Worm (Caenorhabditis elegans): ENCODE measurements around the gene stg-2.

The stg-2 gene

ce11 chrX:8605005-8605404 is 38.7 kb downstream of the stg-2 start, which contains the start of the genes H35N09.2 and H35N09.1 (continued):
- TF ChIP-seq hif-1 (tag; optimal IDR thresholded peaks at IDR 0.05) (peak in 1 of 2 experiments; percentile 12), hmg-1.1 (GFP tag; IDR thresholded peaks at IDR 0.05) (peak; percentile 50; the same call in 1 of the 2 replicates), ceh-28 (tag; optimal IDR thresholded peaks at IDR 0.05) (no peak), nhr-42 (GFP tag; IDR thresholded peaks at IDR 0.05) (no peak), ama-1 (optimal IDR thresholded peaks at IDR 0.05) (no peak), mep-1 (tag; optimal IDR thresholded peaks at IDR 0.05) (peak; percentile 60), dpl-1 (GFP tag; optimal IDR thresholded peaks at IDR 0.05) (peak; percentile 52), lir-3 (tag; optimal IDR thresholded peaks at IDR 0.05) (no peak), R02D3.7 (tag; optimal IDR thresholded peaks at IDR 0.05) (no peak), Y105C5A.15 (GFP tag; IDR thresholded peaks at IDR 0.05) (no peak), nhr-102 (tag; optimal IDR thresholded peaks at IDR 0.05) (no peak), ceh-62 (tag; optimal IDR thresholded peaks at IDR 0.05) (no peak), egl-27 (tag; optimal IDR thresholded peaks at IDR 0.05) (no peak), F44E2.7 (GFP tag; IDR thresholded peaks at IDR 0.05) (no peak), nhr-6 (tag; optimal IDR thresholded peaks at IDR 0.05) (peak; percentile 34)

- TF ChIP-seq lin-15B (tag; optimal IDR thresholded peaks at IDR 0.05) (no peak), zip-2 (tag; optimal IDR thresholded peaks at IDR 0.05) (no peak), tra-1 (GFP tag; IDR thresholded peaks at IDR 0.05) (peak; percentile 63), lim-7 (GFP tag; IDR thresholded peaks at IDR 0.05) (no peak), daf-12 (tag; optimal IDR thresholded peaks at IDR 0.05) (no peak), set-16 (GFP tag; IDR thresholded peaks at IDR 0.05) (peak; percentile 32; the same call in 1 of the 2 replicates), pqm-1 (tag; optimal IDR thresholded peaks at IDR 0.05) (peak; percentile 57), hlh-11 (tag; optimal IDR thresholded peaks at IDR 0.05) (peak; percentile 79), F44E2.7 (GFP tag; IDR thresholded peaks at IDR 0.05) (no peak), mes-2 (tag; optimal IDR thresholded peaks at IDR 0.05; ENCODE audit: poor library complexity, severe bottlenecking) (no peak), php-3 (GFP tag; IDR thresholded peaks at IDR 0.05) (0 out of 2 replicates have a peak, but pooled peaks have one; percentile 28), nhr-11 (tag; optimal IDR thresholded peaks at IDR 0.05) (no peak), jun-1 (tag; optimal IDR thresholded peaks at IDR 0.05) (no peak), nhr-28 (tag; optimal IDR thresholded peaks at IDR 0.05) (peak; percentile 19), nhr-77 (tag; optimal IDR thresholded peaks at IDR 0.05) (no peak), F10B5.3 (tag; optimal IDR thresholded peaks at IDR 0.05) (no peak), nhr-25 (tag; optimal IDR thresholded peaks at IDR 0.05; ENCODE audit: borderline replicate concordance, insufficient read depth) (no peak), nhr-6 (tag; optimal IDR thresholded peaks at IDR 0.05) (no peak), nhr-76 (tag; optimal IDR thresholded peaks at IDR 0.05) (no peak), nhr-102 (tag; optimal IDR thresholded peaks at IDR 0.05) (peak; percentile 43), fos-1 (tag; optimal IDR thresholded peaks at IDR 0.05) (no peak), T20F7.1 (GFP tag; optimal IDR thresholded peaks at IDR 0.05) (no peak), daf-16 (GFP tag; optimal IDR thresholded peaks at IDR 0.05) (peak in 1 of 2 experiments; percentile 67), daf-16 (tag; optimal IDR thresholded peaks at IDR 0.05) (peak; percentile 80), ctbp-1 (GFP tag; IDR thresholded peaks at IDR 0.05) (no peak), snpc-1.2 (GFP tag; IDR thresholded peaks at IDR 0.05) (no peak), ceh-44 (GFP tag; IDR thresholded peaks at IDR 0.05) (no peak), dmd-8 (GFP tag; IDR thresholded peaks at IDR 0.05) (no peak), ZK546.5 (tag; optimal IDR thresholded peaks at IDR 0.05) (no peak), hmg-1.1 (GFP tag; IDR thresholded peaks at IDR 0.05) (no peak), egl-27 (tag; optimal IDR thresholded peaks at IDR 0.05) (no peak), aha-1 (tag) (peak; percentile 89), tag-97 (GFP tag; IDR thresholded peaks at IDR 0.05) (no peak), nhr-48 (tag; optimal IDR thresholded peaks at IDR 0.05) (peak; percentile 7), mdt-29 (GFP tag; IDR thresholded peaks at IDR 0.05) (peak; percentile 60; the same call in 1 of the 2 replicates), dve-1 (tag; optimal IDR thresholded peaks at IDR 0.05; ENCODE audit: insufficient read depth) (peak; percentile 63), rbr-2 (tag; optimal IDR thresholded peaks at IDR 0.05) (no peak), D1046.2 (GFP tag; IDR thresholded peaks at IDR 0.05) (no peak), spr-3 (GFP tag; optimal IDR thresholded peaks at IDR 0.05) (no peak), lin-1 (GFP tag; IDR thresholded peaks at IDR 0.05) (peak; percentile 80), nhr-41 (GFP tag; IDR thresholded peaks at IDR 0.05) (no peak), mep-1 (tag; optimal IDR thresholded peaks at IDR 0.05) (no peak)
These were observed 39.6 kb downstream of the stg-2 start for ce11 chrX:8604160-8604559.

All from whole organism, L4 larva.